Fruit fly (Drosophila melanogaster) whole organism, embryonic: Measurements from ENCODE around the gene jet.

Source experiments
- Abd-B ChIP-seq: fragments of 200-800 bp; sonication (Bioruptor generic); optimal IDR thresholded peaks from 2 replicates; lab custom pipeline; 2018; ENCODE audit warnings: missing biosample characterization, mild to moderate bottlenecking, missing genetic modification characterization, moderate library complexity
- CG10321 ChIP-seq: fragments of 200-800 bp; sonication (Bioruptor generic); IDR thresholded peaks from 2 replicates; pipeline ENCODE4 v1.3.6; 2022; ENCODE audit warnings: missing biosample characterization, missing genetic modification characterization
- CG10462 ChIP-seq: fragments of 200-800 bp; sonication (Bioruptor generic); optimal IDR thresholded peaks from 2 replicates; lab custom pipeline; 2016; ENCODE audit warnings: missing biosample characterization, missing genetic modification characterization
- CG11696 ChIP-seq: fragments of 200-800 bp; sonication (Bioruptor generic); IDR thresholded peaks from 2 replicates; pipeline ENCODE4 v1.3.6; 2022; ENCODE audit warnings: missing biosample characterization, missing genetic modification characterization
- CG12236 ChIP-seq: fragments of 200-800 bp; sonication (Bioruptor generic); optimal IDR thresholded peaks from 2 replicates; lab custom pipeline; 2016; ENCODE audit warnings: missing biosample characterization, missing genetic modification characterization
- CG1233 ChIP-seq: fragments of 200-800 bp; sonication (Bioruptor generic); optimal IDR thresholded peaks from 4 replicates; lab custom pipeline; 2018; ENCODE audit warnings: missing biosample characterization, mild to moderate bottlenecking, missing genetic modification characterization
- CG14014 ChIP-seq: fragments of 200-800 bp; sonication (Bioruptor generic); IDR thresholded peaks from 2 replicates; pipeline ENCODE4 v1.3.6; 2022; ENCODE audit warnings: missing biosample characterization, missing genetic modification characterization
- CG14860 ChIP-seq: fragments of 200-800 bp; sonication (Bioruptor generic); IDR thresholded peaks from 3 replicates; pipeline ENCODE4 v1.3.6; 2022; ENCODE audit warnings: missing biosample characterization, missing genetic modification characterization; ENCODE audit not compliant: partially characterized antibody
- CG18011 ChIP-seq: fragments of 200-800 bp; sonication (Bioruptor generic); optimal IDR thresholded peaks from 2 replicates; lab custom pipeline; 2017; ENCODE audit warnings: missing biosample characterization, missing genetic modification characterization, mild to moderate bottlenecking, moderate library complexity, missing genotype
- CG18619 ChIP-seq: fragments of 200-800 bp; sonication (Bioruptor generic); optimal IDR thresholded peaks from 3 replicates; lab custom pipeline; 2017; ENCODE audit warnings: missing biosample characterization, mild to moderate bottlenecking, missing genetic modification characterization
- CG2129 ChIP-seq: fragments of 200-800 bp; sonication (Bioruptor generic); IDR thresholded peaks from 2 replicates; pipeline ENCODE4 v1.3.6; 2022; ENCODE audit warnings: missing biosample characterization, missing genetic modification characterization; ENCODE audit not compliant: partially characterized antibody
- CG2889 ChIP-seq: fragments of 200-800 bp; sonication (Bioruptor generic); IDR thresholded peaks from 3 replicates; pipeline ENCODE4 v1.3.6; 2022; ENCODE audit warnings: missing biosample characterization, missing genetic modification characterization
- CG42726 ChIP-seq: fragments of 200-800 bp; sonication (Bioruptor generic); IDR thresholded peaks from 2 replicates; pipeline ENCODE4 v1.3.6; 2022; ENCODE audit warnings: missing biosample characterization, missing genetic modification characterization; ENCODE audit not compliant: partially characterized antibody
- CG7987 ChIP-seq: fragments of 200-800 bp; sonication (Bioruptor generic); optimal IDR thresholded peaks from 2 replicates; lab custom pipeline; 2018; ENCODE audit warnings: missing biosample characterization, mild to moderate bottlenecking, missing genetic modification characterization, moderate library complexity
- CG8089 ChIP-seq: fragments of 200-800 bp; sonication (Bioruptor generic); optimal IDR thresholded peaks from 3 replicates; lab custom pipeline; 2016; ENCODE audit warnings: missing biosample characterization, missing genetic modification characterization
- CG8478 ChIP-seq: fragments of >200 bp; optimal IDR thresholded peaks from 2 replicates; lab custom pipeline; 2018
- CG8765 ChIP-seq: fragments of 200-800 bp; sonication (Bioruptor generic); IDR thresholded peaks from 2 replicates; pipeline ENCODE4 v1.3.6; 2022; ENCODE audit warnings: missing biosample characterization, missing genetic modification characterization
- CG9797 ChIP-seq: fragments of 200-800 bp; sonication (Bioruptor generic); optimal IDR thresholded peaks from 3 replicates; lab custom pipeline; 2018; ENCODE audit warnings: missing biosample characterization, mild to moderate bottlenecking, missing genetic modification characterization
- CG9932 ChIP-seq: fragments of 200-800 bp; sonication (Bioruptor generic); IDR thresholded peaks from 2 replicates; pipeline ENCODE4 v1.3.6; 2022; ENCODE audit warnings: missing biosample characterization, missing genetic modification characterization
- Camta ChIP-seq: fragments of 200-800 bp; sonication (Bioruptor generic); optimal IDR thresholded peaks from 2 replicates; lab custom pipeline; 2016; ENCODE audit warnings: missing biosample characterization, missing genetic modification characterization
- CoRest ChIP-seq: fragments of 200-800 bp; sonication (Bioruptor generic); optimal IDR thresholded peaks from 3 replicates; lab custom pipeline; 2018; ENCODE audit warnings: missing biosample characterization, mild to moderate bottlenecking, missing genetic modification characterization, moderate library complexity
- Dip3 ChIP-seq: fragments of 200-800 bp; sonication (Bioruptor generic); optimal IDR thresholded peaks from 3 replicates; lab custom pipeline; 2016; ENCODE audit warnings: missing biosample characterization, missing genetic modification characterization
- ERR ChIP-seq: fragments of 200-800 bp; sonication (Bioruptor generic); optimal IDR thresholded peaks from 2 replicates; lab custom pipeline; 2016; ENCODE audit warnings: missing biosample characterization, missing genetic modification characterization
- HmgD ChIP-seq: fragments of 200-800 bp; sonication (Bioruptor generic); optimal IDR thresholded peaks from 3 replicates; lab custom pipeline; 2016; ENCODE audit warnings: missing biosample characterization, missing genetic modification characterization
- Lhr ChIP-seq: fragments of 200-800 bp; sonication (Bioruptor generic); optimal IDR thresholded peaks from 3 replicates; lab custom pipeline; 2017; ENCODE audit warnings: mild to moderate bottlenecking, missing biosample characterization, missing genetic modification reagents, missing genetic modification characterization
- Mes4 ChIP-seq: fragments of 200-800 bp; sonication (Bioruptor generic); optimal IDR thresholded peaks from 2 replicates; lab custom pipeline; 2016; ENCODE audit warnings: missing biosample characterization, missing genetic modification characterization
- NC2α ChIP-seq: fragments of 200-800 bp; sonication (Bioruptor generic); optimal IDR thresholded peaks from 2 replicates; lab custom pipeline; 2016; ENCODE audit warnings: missing biosample characterization, missing genetic modification characterization
- NFAT ChIP-seq: fragments of 200-800 bp; sonication (Bioruptor generic); IDR thresholded peaks from 2 replicates; pipeline ENCODE4 v1.3.6; 2022; ENCODE audit warnings: missing biosample characterization, missing genetic modification characterization
- Stat92E ChIP-seq, 3 experiments: fragments of >200 bp in 2 of 3; fragments of 200-800 bp in 1 of 3; sonication (Bioruptor generic) in 1 of 3; optimal IDR thresholded peaks; 2 replicates each; lab custom pipeline; 2017 to 2019; ENCODE audit warnings: missing biosample characterization in 3 of 3, missing genetic modification characterization in 3 of 3, mild to moderate bottlenecking in 1 of 3, moderate library complexity in 1 of 3
- chm ChIP-seq: fragments of 200-800 bp; sonication (Bioruptor generic); IDR thresholded peaks from 2 replicates; pipeline ENCODE4 v1.3.6; 2022; ENCODE audit warnings: missing biosample characterization, missing genetic modification characterization
- ci ChIP-seq: fragments of 200-800 bp; sonication (Bioruptor generic); IDR thresholded peaks from 3 replicates; pipeline ENCODE4 v1.3.6; 2022; ENCODE audit warnings: missing biosample characterization, missing genetic modification characterization
- exex ChIP-seq: fragments of 200-800 bp; sonication (Bioruptor generic); optimal IDR thresholded peaks from 4 replicates; lab custom pipeline; 2018; ENCODE audit warnings: missing biosample characterization, mild to moderate bottlenecking, missing genetic modification characterization, moderate library complexity
- eyg ChIP-seq: fragments of 200-800 bp; sonication (Bioruptor generic); optimal IDR thresholded peaks from 3 replicates; lab custom pipeline; 2016; ENCODE audit warnings: missing biosample characterization, missing genetic modification characterization
- fu2 ChIP-seq: fragments of 200-800 bp; sonication (Bioruptor generic); optimal IDR thresholded peaks from 2 replicates; lab custom pipeline; 2016; ENCODE audit warnings: missing biosample characterization, missing genetic modification characterization
- gcm ChIP-seq: fragments of 200-800 bp; sonication (Bioruptor generic); optimal IDR thresholded peaks from 2 replicates; lab custom pipeline; 2019; ENCODE audit warnings: missing biosample characterization, mild to moderate bottlenecking, missing genetic modification characterization, moderate library complexity
- gfzf ChIP-seq: fragments of 200-800 bp; sonication (Bioruptor generic); optimal IDR thresholded peaks from 2 replicates; lab custom pipeline; 2016; ENCODE audit warnings: missing biosample characterization, mild to moderate bottlenecking, missing genetic modification characterization, moderate library complexity
- insv ChIP-seq, 2 experiments: fragments of 200-800 bp; sonication (Bioruptor generic); optimal IDR thresholded peaks; 3 replicates each; lab custom pipeline; 2016 to 2018; ENCODE audit warnings: missing biosample characterization in 2 of 2, missing genetic modification characterization in 2 of 2
- kni ChIP-seq: fragments of 200-800 bp; sonication (Bioruptor generic); optimal IDR thresholded peaks from 3 replicates; lab custom pipeline; 2017; ENCODE audit warnings: mild to moderate bottlenecking, missing biosample characterization, missing genetic modification reagents, missing genetic modification characterization
- knrl ChIP-seq: fragments of 200-800 bp; sonication (Bioruptor generic); IDR thresholded peaks from 3 replicates; pipeline ENCODE4 v1.3.6; 2022; ENCODE audit warnings: missing biosample characterization, missing genetic modification characterization; ENCODE audit not compliant: partially characterized antibody
- lilli ChIP-seq: fragments of 200-800 bp; sonication (Bioruptor generic); optimal IDR thresholded peaks from 3 replicates; lab custom pipeline; 2016; ENCODE audit warnings: missing biosample characterization, missing genetic modification characterization
- mirr ChIP-seq: fragments of 200-800 bp; sonication (Bioruptor generic); optimal IDR thresholded peaks from 3 replicates; lab custom pipeline; 2018; ENCODE audit warnings: missing biosample characterization, mild to moderate bottlenecking, missing genetic modification characterization
- nau ChIP-seq: fragments of 200-800 bp; sonication (Bioruptor generic); optimal IDR thresholded peaks from 3 replicates; lab custom pipeline; 2017; ENCODE audit warnings: missing biosample characterization, mild to moderate bottlenecking, missing genetic modification characterization, missing genetic modification reagents
- peb ChIP-seq: fragments of 200-800 bp; sonication (Bioruptor generic); IDR thresholded peaks from 2 replicates; pipeline ENCODE4 v1.3.6; 2022; ENCODE audit warnings: missing biosample characterization, missing genetic modification characterization
- salm ChIP-seq: fragments of 200-800 bp; sonication (Bioruptor generic); optimal IDR thresholded peaks from 2 replicates; lab custom pipeline; 2018; ENCODE audit warnings: missing biosample characterization, mild to moderate bottlenecking, missing genetic modification characterization
- slp2 ChIP-seq: fragments of 200-800 bp; sonication (Bioruptor generic); optimal IDR thresholded peaks from 2 replicates; lab custom pipeline; 2016; ENCODE audit warnings: missing biosample characterization, missing genetic modification characterization
- sqz ChIP-seq: fragments of 200-800 bp; sonication (Bioruptor generic); optimal IDR thresholded peaks from 3 replicates; lab custom pipeline; 2018; ENCODE audit warnings: missing biosample characterization, mild to moderate bottlenecking, missing genetic modification characterization
- vvl ChIP-seq: fragments of 200-800 bp; sonication (Bioruptor generic); IDR thresholded peaks from 2 replicates; pipeline ENCODE4 v1.3.6; 2022; ENCODE audit warnings: missing biosample characterization, missing genetic modification characterization
- wek ChIP-seq: fragments of 200-800 bp; sonication (Bioruptor generic); optimal IDR thresholded peaks from 3 replicates; lab custom pipeline; 2018; ENCODE audit warnings: missing biosample characterization, mild to moderate bottlenecking, missing genetic modification characterization, moderate library complexity

The jet gene

dm6 chr2L:4997401-4998259 lies 48.0 kb upstream of the jet start (continued):
- TF ChIP-seq chm (GFP tag; lab: Robert Waterston, UW): peak; percentile 100
- peak; percentile 100 for TF ChIP-seq CG9932 (GFP tag; lab: Robert Waterston, UW)
- peak; percentile 68; the same call in 1 of the 2 replicates for TF ChIP-seq CG42726 (GFP tag; lab: Robert Waterston, UW)
- TF ChIP-seq CG18619 (GFP tag; lab: Kevin White, UChicago): peak; percentile 98
- peak; percentile 94 for TF ChIP-seq CG8478 (lab: Kevin White, UChicago)
- peak; percentile 98 for TF ChIP-seq CG12236 (GFP tag; lab: Kevin White, UChicago)
- TF ChIP-seq NC2α (GFP tag; lab: Kevin White, UChicago): peak; percentile 98
- TF ChIP-seq nau (GFP tag; lab: Kevin White, UChicago): peak; percentile 98
- TF ChIP-seq CG2889 (GFP tag; lab: Robert Waterston, UW): peak; percentile 99
- TF ChIP-seq CG8765 (GFP tag; lab: Robert Waterston, UW): peak; percentile 99
- peak; percentile 67 for TF ChIP-seq CG9797
- no peak for TF ChIP-seq Abd-B (GFP tag; lab: Kevin White, UChicago)
- peak; percentile 88 for TF ChIP-seq exex
- peak; percentile 35 for TF ChIP-seq gfzf (GFP tag; lab: Kevin White, UChicago)
- TF ChIP-seq salm (tag; lab: Kevin White, UChicago): peak; percentile 98
- TF ChIP-seq wek (GFP tag; lab: Kevin White, UChicago): peak; percentile 96
- TF ChIP-seq knrl (GFP tag; lab: Robert Waterston, UW): peak; percentile 77
- peak; percentile 99 for TF ChIP-seq CG1233 (GFP tag; lab: Kevin White, UChicago)
- TF ChIP-seq CG18011 (GFP tag; lab: Kevin White, UChicago): peak; percentile 91
- peak; percentile 99 for TF ChIP-seq slp2 (GFP tag; lab: Kevin White, UChicago)
- TF ChIP-seq CG8089 (GFP tag; lab: Kevin White, UChicago): peak; percentile 99
- peak; percentile 99 for TF ChIP-seq lilli (GFP tag; lab: Kevin White, UChicago)
- peak in 1 of 3 experiments; percentile 95 for TF ChIP-seq Stat92E (GFP tag; optimal IDR thresholded peaks at IDR 0.05; lab: Kevin White, UChicago)
- peak; percentile 97 for TF ChIP-seq Lhr (GFP tag; lab: Kevin White, UChicago)
- peak; percentile 100 for TF ChIP-seq vvl (GFP tag; lab: Robert Waterston, UW)
- TF ChIP-seq insv (GFP tag; optimal IDR thresholded peaks at IDR 0.05; lab: Kevin White, UChicago): peak; percentile 9 to 70
- TF ChIP-seq Mes4 (GFP tag; lab: Kevin White, UChicago): peak; percentile 99
- peak; percentile 99 for TF ChIP-seq Dip3 (GFP tag; lab: Kevin White, UChicago)
- TF ChIP-seq CG11696 (GFP tag; lab: Robert Waterston, UW): peak; percentile 96
- TF ChIP-seq CoRest: peak; percentile 99
- TF ChIP-seq CG7987 (GFP tag; lab: Kevin White, UChicago): peak; percentile 97
- peak; percentile 96 for TF ChIP-seq kni (GFP tag; lab: Kevin White, UChicago)
- TF ChIP-seq sqz (GFP tag; lab: Kevin White, UChicago): peak; percentile 98
- TF ChIP-seq HmgD (GFP tag; lab: Kevin White, UChicago): peak; percentile 99
- peak; percentile 99 for TF ChIP-seq peb (GFP tag; lab: Robert Waterston, UW)
- TF ChIP-seq eyg (GFP tag; lab: Kevin White, UChicago): peak; percentile 98
- TF ChIP-seq CG14014 (GFP tag; lab: Robert Waterston, UW): peak; percentile 99
- TF ChIP-seq NFAT (GFP tag; lab: Robert Waterston, UW): peak; percentile 99
- peak; percentile 65 for TF ChIP-seq CG14860 (GFP tag; lab: Robert Waterston, UW)
- no peak for TF ChIP-seq CG2129
- peak; percentile 99 for TF ChIP-seq fu2 (GFP tag; lab: Kevin White, UChicago)
- peak; percentile 98 for TF ChIP-seq ERR (GFP tag; lab: Kevin White, UChicago)
- TF ChIP-seq gcm (GFP tag; lab: Kevin White, UChicago): peak; percentile 99
- peak; percentile 98 for TF ChIP-seq CG10462 (GFP tag; lab: Kevin White, UChicago)
- peak; percentile 100 for TF ChIP-seq ci (GFP tag; lab: Robert Waterston, UW)
- peak; percentile 92 for TF ChIP-seq CG10321
- TF ChIP-seq Camta (GFP tag; lab: Kevin White, UChicago): peak; percentile 99
- peak; percentile 99 for TF ChIP-seq mirr
